Worm (Caenorhabditis elegans) whole organism, young adult: ENCODE results near the gene C23H3.2.

ENCODE experiments used
- B0261.1 ChIP-seq: sonication (generic microtip); optimal IDR thresholded peaks from 2 replicates; lab custom pipeline; 2016; ENCODE audit warnings: mild to moderate bottlenecking, missing genetic modification characterization, moderate library complexity, missing compliant biosample characterization
- C06A6.2 ChIP-seq: fragments of 200-800 bp; sonication (Bioruptor generic); conservative IDR thresholded peaks from 2 replicates; pipeline ENCODE4 v1.3.6; 2022; ENCODE audit warnings: missing genetic modification characterization, missing compliant biosample characterization
- D2030.7 ChIP-seq: fragments of 200-800 bp; sonication (Bioruptor generic); IDR thresholded peaks from 2 replicates; pipeline ENCODE4 v1.3.6; 2022; ENCODE audit warnings: missing genetic modification reagents, missing genetic modification characterization, missing compliant biosample characterization
- F23B12.7 ChIP-seq: sonication (generic microtip); optimal IDR thresholded peaks from 2 replicates; lab custom pipeline; 2017; ENCODE audit warnings: missing genetic modification characterization, mild to moderate bottlenecking, missing compliant biosample characterization, antibody characterized with exemption, moderate library complexity; ENCODE audit not compliant: insufficient read depth
- F39B2.1 ChIP-seq: fragments of 200-800 bp; sonication (Bioruptor generic); IDR thresholded peaks from 2 replicates; pipeline ENCODE4 v1.3.6; 2022; ENCODE audit warnings: missing genetic modification reagents, missing genetic modification characterization, missing compliant biosample characterization
- T07F8.4 ChIP-seq: sonication (generic microtip); optimal IDR thresholded peaks from 2 replicates; lab custom pipeline; 2016; ENCODE audit warnings: mild to moderate bottlenecking, missing genetic modification characterization, moderate library complexity, missing compliant biosample characterization
- Y53G8AR.9 ChIP-seq: fragments of 200-800 bp; sonication (Bioruptor generic); conservative IDR thresholded peaks from 2 replicates; pipeline ENCODE4 v1.3.6; 2022; ENCODE audit warnings: missing genetic modification reagents, missing genetic modification characterization, missing compliant biosample characterization
- Y79H2A.3 ChIP-seq: fragments of 200-800 bp; sonication (Bioruptor generic); conservative IDR thresholded peaks from 2 replicates; pipeline ENCODE4 v1.3.6; 2022; ENCODE audit warnings: missing genetic modification reagents, missing genetic modification characterization, missing compliant biosample characterization
- ZK185.1 ChIP-seq: sonication (generic microtip); optimal IDR thresholded peaks from 2 replicates; lab custom pipeline; 2016; ENCODE audit warnings: mild to moderate bottlenecking, missing genetic modification characterization, missing compliant biosample characterization; ENCODE audit not compliant: poor library complexity, severe bottlenecking
- akir-1 ChIP-seq: fragments of 200-800 bp; sonication (Bioruptor generic); optimal IDR thresholded peaks from 2 replicates; lab custom pipeline; 2018; ENCODE audit warnings: mild to moderate bottlenecking, missing genetic modification characterization, moderate library complexity, missing compliant biosample characterization
- aptf-3 ChIP-seq: fragments of 200-800 bp; sonication (Bioruptor generic); IDR thresholded peaks from 2 replicates; pipeline ENCODE4 v1.3.6; 2022; ENCODE audit warnings: missing genetic modification characterization, missing compliant biosample characterization
- attf-5 ChIP-seq: fragments of 200-800 bp; sonication (Bioruptor generic); optimal IDR thresholded peaks from 2 replicates; lab custom pipeline; 2018; ENCODE audit warnings: mild to moderate bottlenecking, missing genetic modification characterization, missing compliant biosample characterization
- cebp-1 ChIP-seq, 2 experiments: fragments of 200-800 bp in 1 of 2; sonication (Bioruptor generic) in 1 of 2; sonication (generic microtip) in 1 of 2; IDR thresholded peaks in 1 of 2; optimal IDR thresholded peaks in 1 of 2; 2 replicates each; pipeline versions ENCODE4 v1.3.6 to Lab custom; 2017 to 2022; ENCODE audit warnings: missing compliant biosample characterization in 2 of 2, missing genetic modification characterization in 2 of 2, mild to moderate bottlenecking in 1 of 2, missing genetic modification reagents in 1 of 2, moderate library complexity in 1 of 2
- cebp-2 ChIP-seq: fragments of 200-800 bp; sonication (Bioruptor generic); IDR thresholded peaks from 2 replicates; pipeline ENCODE4 v1.3.6; 2022; ENCODE audit warnings: missing genetic modification characterization, missing compliant biosample characterization
- ceh-27 ChIP-seq: fragments of 200-800 bp; sonication (Bioruptor generic); optimal IDR thresholded peaks from 2 replicates; lab custom pipeline; 2018; ENCODE audit warnings: mild to moderate bottlenecking, missing genetic modification characterization, moderate library complexity, missing compliant biosample characterization
- ceh-40 ChIP-seq: fragments of 200-800 bp; sonication (Bioruptor generic); IDR thresholded peaks from 2 replicates; pipeline ENCODE4 v1.3.6; 2022; ENCODE audit warnings: missing genetic modification characterization, missing compliant biosample characterization
- ceh-58 ChIP-seq: fragments of 200-800 bp; sonication (Bioruptor generic); IDR thresholded peaks from 2 replicates; pipeline ENCODE4 v1.3.6; 2022; ENCODE audit warnings: missing genetic modification characterization, missing compliant biosample characterization
- ceh-91 ChIP-seq: fragments of 200-800 bp; sonication (Bioruptor generic); IDR thresholded peaks from 2 replicates; pipeline ENCODE4 v1.3.6; 2022; ENCODE audit warnings: missing genetic modification reagents, missing genetic modification characterization, missing compliant biosample characterization
- dox-1 ChIP-seq: fragments of 200-800 bp; sonication (Bioruptor generic); IDR thresholded peaks from 2 replicates; pipeline ENCODE4 v1.3.6; 2022; ENCODE audit warnings: missing genetic modification reagents, missing genetic modification characterization, missing compliant biosample characterization
- dpl-1 ChIP-seq: fragments of 150-350 bp; optimal IDR thresholded peaks from 2 replicates; lab custom pipeline; 2014; ENCODE audit warnings: missing biosample characterization, missing genetic modification reagents, missing genetic modification characterization
- efl-1 ChIP-seq: fragments of 150-350 bp; optimal IDR thresholded peaks from 2 replicates; lab custom pipeline; 2014; ENCODE audit warnings: missing biosample characterization, missing genetic modification reagents, missing genetic modification characterization
- egl-18 ChIP-seq: fragments of 200-800 bp; sonication (Bioruptor generic); IDR thresholded peaks from 2 replicates; pipeline ENCODE4 v1.3.6; 2022; ENCODE audit warnings: missing genetic modification reagents, missing genetic modification characterization, missing compliant biosample characterization
- egl-44 ChIP-seq: fragments of 200-800 bp; sonication (Bioruptor generic); IDR thresholded peaks from 2 replicates; pipeline ENCODE4 v1.3.6; 2022; ENCODE audit warnings: missing genetic modification reagents, missing genetic modification characterization, missing compliant biosample characterization
- hmg-1.2 ChIP-seq: fragments of 200-800 bp; sonication (Bioruptor generic); IDR thresholded peaks from 2 replicates; pipeline ENCODE4 v1.3.6; 2022; ENCODE audit warnings: missing genetic modification reagents, missing genetic modification characterization, missing compliant biosample characterization
- hmg-20 ChIP-seq: fragments of 200-800 bp; sonication (Bioruptor generic); IDR thresholded peaks from 2 replicates; pipeline ENCODE4 v1.3.6; 2022; ENCODE audit warnings: missing genetic modification reagents, missing genetic modification characterization, missing compliant biosample characterization
- lin-26 ChIP-seq: fragments of 200-800 bp; sonication (Bioruptor generic); IDR thresholded peaks from 2 replicates; pipeline ENCODE4 v1.3.6; 2022; ENCODE audit warnings: missing genetic modification reagents, missing genetic modification characterization, missing compliant biosample characterization
- lir-1 ChIP-seq: fragments of 200-800 bp; sonication (Bioruptor generic); conservative IDR thresholded peaks from 2 replicates; pipeline ENCODE4 v1.3.6; 2022; ENCODE audit warnings: missing genetic modification reagents, missing genetic modification characterization, missing compliant biosample characterization
- madf-10 ChIP-seq: sonication (generic microtip); optimal IDR thresholded peaks from 2 replicates; lab custom pipeline; 2016; ENCODE audit warnings: mild to moderate bottlenecking, missing genetic modification characterization, missing compliant biosample characterization
- madf-3 ChIP-seq: fragments of 200-800 bp; sonication (Bioruptor generic); IDR thresholded peaks from 2 replicates; pipeline ENCODE4 v1.3.6; 2022; ENCODE audit warnings: missing genetic modification reagents, missing genetic modification characterization, missing compliant biosample characterization
- madf-6 ChIP-seq: fragments of 200-800 bp; sonication (Bioruptor generic); IDR thresholded peaks from 2 replicates; pipeline ENCODE4 v1.3.6; 2022; ENCODE audit warnings: missing genetic modification reagents, missing genetic modification characterization, missing compliant biosample characterization
- mcd-1 ChIP-seq: fragments of 200-800 bp; sonication (Bioruptor generic); IDR thresholded peaks from 2 replicates; pipeline ENCODE4 v1.3.6; 2022; ENCODE audit warnings: missing genetic modification reagents, missing genetic modification characterization, missing compliant biosample characterization
- mes-4 ChIP-seq: sonication (generic microtip); optimal IDR thresholded peaks from 2 replicates; lab custom pipeline; 2016; ENCODE audit warnings: missing genotype, missing genetic modification characterization, missing compliant biosample characterization
- mxl-1 ChIP-seq: sonication (generic microtip); optimal IDR thresholded peaks from 2 replicates; lab custom pipeline; 2016; ENCODE audit warnings: missing genetic modification characterization, missing compliant biosample characterization
- nhr-179 ChIP-seq: sonication (generic microtip); optimal IDR thresholded peaks from 2 replicates; lab custom pipeline; 2016; ENCODE audit warnings: mild to moderate bottlenecking, missing genetic modification characterization, missing compliant biosample characterization
- nhr-80 ChIP-seq: sonication (generic microtip); optimal IDR thresholded peaks from 2 replicates; lab custom pipeline; 2016; ENCODE audit warnings: missing genetic modification characterization, missing compliant biosample characterization
- nhr-90 ChIP-seq: sonication (generic microtip); optimal IDR thresholded peaks from 2 replicates; lab custom pipeline; 2016; ENCODE audit warnings: missing genotype, mild to moderate bottlenecking, missing genetic modification characterization, missing compliant biosample characterization
- pbrm-1 ChIP-seq: fragments of 200-800 bp; sonication (Bioruptor generic); IDR thresholded peaks from 2 replicates; pipeline ENCODE4 v1.3.6; 2022; ENCODE audit warnings: missing genetic modification reagents, missing genetic modification characterization, missing compliant biosample characterization
- rcor-1 ChIP-seq: fragments of 200-800 bp; sonication (Bioruptor generic); IDR thresholded peaks from 2 replicates; pipeline ENCODE4 v1.3.6; 2022; ENCODE audit warnings: missing genetic modification reagents, missing genetic modification characterization, missing compliant biosample characterization
- rec-8 ChIP-seq, 2 experiments: sonication (generic microtip); optimal IDR thresholded peaks; 2 replicates each; lab custom pipeline; 2016; ENCODE audit warnings: mild to moderate bottlenecking in 2 of 2, missing genetic modification characterization in 2 of 2, missing genetic modification reagents in 2 of 2, missing genotype in 2 of 2, missing biosample characterization in 1 of 2, missing compliant biosample characterization in 1 of 2, moderate library complexity in 1 of 2
- repo-1 ChIP-seq: sonication (generic microtip); optimal IDR thresholded peaks from 2 replicates; lab custom pipeline; 2017; ENCODE audit warnings: mild to moderate bottlenecking, missing genetic modification characterization, missing compliant biosample characterization
- tbp1 ChIP-seq: fragments of 200-800 bp; sonication (Bioruptor generic); optimal IDR thresholded peaks from 2 replicates; lab custom pipeline; 2018; ENCODE audit warnings: mild to moderate bottlenecking, missing genetic modification characterization, missing compliant biosample characterization
- tbx-9 ChIP-seq: sonication (generic microtip); optimal IDR thresholded peaks from 2 replicates; lab custom pipeline; 2016; ENCODE audit warnings: borderline replicate concordance, missing genetic modification characterization, inconsistent platforms, missing compliant biosample characterization
- ztf-25 ChIP-seq: fragments of 200-800 bp; sonication (Bioruptor generic); IDR thresholded peaks from 2 replicates; pipeline ENCODE4 v1.3.6; 2022; ENCODE audit warnings: missing genetic modification reagents, missing genetic modification characterization, missing compliant biosample characterization

The C23H3.2 gene

DNA sequence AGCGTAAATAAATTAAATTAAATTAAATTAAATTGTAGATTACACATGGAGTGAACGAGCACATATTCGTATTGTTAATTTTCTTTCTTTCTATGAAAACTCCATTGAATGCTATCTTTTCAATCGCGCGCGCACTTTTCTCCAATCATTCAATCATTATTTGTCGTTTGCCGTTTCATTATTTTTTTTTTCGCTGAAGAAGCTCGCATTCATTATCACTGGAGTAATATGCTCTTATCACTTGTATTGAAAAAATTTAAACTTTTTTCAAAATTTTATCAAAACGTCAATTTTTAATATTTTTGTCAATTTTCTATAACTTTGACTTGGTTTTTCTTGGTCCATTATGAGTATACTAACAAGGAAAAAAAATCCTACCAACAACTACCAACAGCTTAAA, 4.4 kb downstream of the C23H3.2 start:
- TF ChIP-seq Y79H2A.3 (GFP tag; lab: Robert Waterston, UW) (no peak), B0261.1 (tag; lab: Kevin White, UChicago) (no peak), nhr-179 (tag; lab: Kevin White, UChicago) (no peak), nhr-80 (peak; percentile 61), attf-5 (GFP tag; lab: Kevin White, UChicago) (no peak)

ce11 chrII:66322-66721, 5.2 kb downstream of the C23H3.2 start:
- TF ChIP-seq madf-6 (GFP tag; lab: Robert Waterston, UW) (peak; percentile 39; the same call in 1 of the 2 replicates), egl-44 (GFP tag; lab: Robert Waterston, UW) (no peak), rec-8 (tag; optimal IDR thresholded peaks at IDR 0.05; lab: Kevin White, UChicago) (no peak), madf-3 (GFP tag; lab: Robert Waterston, UW) (0 out of 2 replicates have a peak, but pooled peaks have one; percentile 34), mes-4 (tag; lab: Kevin White, UChicago) (no peak), D2030.7 (GFP tag; lab: Robert Waterston, UW) (peak; percentile 47; the same call in 1 of the 2 replicates), hmg-20 (no peak), lin-26 (peak; percentile 67; the same call in 1 of the 2 replicates), cebp-1 (GFP tag; IDR thresholded peaks at IDR 0.05; lab: Robert Waterston, UW) (no peak), cebp-1 (tag; optimal IDR thresholded peaks at IDR 0.05; lab: Kevin White, UChicago) (peak; percentile 38), ceh-91 (GFP tag; lab: Robert Waterston, UW) (no peak), attf-5 (GFP tag; lab: Kevin White, UChicago) (peak; percentile 34), mxl-1 (tag; lab: Kevin White, UChicago) (no peak), dox-1 (GFP tag; lab: Robert Waterston, UW) (peak; percentile 44; the same call in 1 of the 2 replicates), efl-1 (GFP tag; lab: Kevin White, UChicago) (peak; percentile 51), hmg-1.2 (GFP tag; lab: Robert Waterston, UW) (peak; percentile 71; the same call in 1 of the 2 replicates), Y53G8AR.9 (GFP tag; lab: Robert Waterston, UW) (no peak), T07F8.4 (no peak), lir-1 (GFP tag; lab: Robert Waterston, UW) (no peak), nhr-80 (peak; percentile 3), ceh-27 (GFP tag; lab: Kevin White, UChicago) (peak; percentile 0), aptf-3 (GFP tag; lab: Robert Waterston, UW) (no peak)
- TF ChIP-seq, all 124 proteins: peak for 11

ce11 chrII:67663-68062, 6.5 kb downstream of the C23H3.2 start:
- TF ChIP-seq mes-4 (tag; lab: Kevin White, UChicago) (no peak), Y79H2A.3 (GFP tag; lab: Robert Waterston, UW) (no peak), F23B12.7 (tag; lab: Kevin White, UChicago) (no peak), C06A6.2 (GFP tag; lab: Robert Waterston, UW) (no peak), lin-26 (no peak), lir-1 (GFP tag; lab: Robert Waterston, UW) (no peak), ztf-25 (GFP tag; lab: Robert Waterston, UW) (no peak), tbp1 (GFP tag; lab: Kevin White, UChicago) (no peak)

- no peak for TF ChIP-seq nhr-90 (tag; lab: Kevin White, UChicago)
- no peak for TF ChIP-seq cebp-2 (GFP tag; lab: Robert Waterston, UW)
- no peak for TF ChIP-seq pbrm-1 (GFP tag; lab: Robert Waterston, UW)
- TF ChIP-seq dpl-1 (GFP tag; lab: Kevin White, UChicago), result no peak
- TF ChIP-seq madf-10 (tag; lab: Kevin White, UChicago), result no peak
- TF ChIP-seq dox-1 (GFP tag; lab: Robert Waterston, UW), result no peak
- no peak for TF ChIP-seq tbx-9 (tag; lab: Kevin White, UChicago)
- no peak for TF ChIP-seq rcor-1 (GFP tag; lab: Robert Waterston, UW)
- TF ChIP-seq F39B2.1, result no peak
- no peak for TF ChIP-seq ZK185.1 (tag; lab: Kevin White, UChicago)
- no peak for TF ChIP-seq repo-1 (tag; lab: Kevin White, UChicago)
- no peak for TF ChIP-seq ceh-40
- no peak for TF ChIP-seq ceh-58 (GFP tag; lab: Robert Waterston, UW)
- TF ChIP-seq egl-18 (GFP tag; lab: Robert Waterston, UW), result no peak
- TF ChIP-seq mcd-1 (GFP tag; lab: Robert Waterston, UW), result no peak
- no peak for TF ChIP-seq akir-1 (GFP tag; lab: Kevin White, UChicago)
These were observed 7.6 kb downstream of the C23H3.2 start for ce11 chrII:68757-69156.
